Fruit fly (Drosophila melanogaster): Measurements from ENCODE around the gene Rubicon.

The Rubicon gene

dm6 chrX:8650631-8651133 is 26.2 kb upstream of the Rubicon start, which contains the start of gene oc (continued):
- TF ChIP-seq CG17359 (tag; optimal IDR thresholded peaks at IDR 0.05), result no peak
- TF ChIP-seq gem (tag; optimal IDR thresholded peaks at IDR 0.05), result no peak
- peak; percentile 93 for TF ChIP-seq ewg (GFP tag; optimal IDR thresholded peaks at IDR 0.05)
- no peak for TF ChIP-seq CG3281 (GFP tag; optimal IDR thresholded peaks at IDR 0.05)
- no peak for TF ChIP-seq Elba2 (GFP tag; optimal IDR thresholded peaks at IDR 0.05)
- TF ChIP-seq bcd (GFP tag; optimal IDR thresholded peaks at IDR 0.05), result peak; percentile 29
- TF ChIP-seq Nf-YB (GFP tag; optimal IDR thresholded peaks at IDR 0.05), result peak; percentile 96
- TF ChIP-seq inv (GFP tag; IDR thresholded peaks at IDR 0.05; ENCODE audit: partially characterized antibody), result 0 out of 2 replicates have a peak, but pooled peaks have one; percentile 21
- peak in 1 of 2 experiments; percentile 11 for TF ChIP-seq Dfd (GFP tag; optimal IDR thresholded peaks at IDR 0.05)
- no peak for TF ChIP-seq Dip2 (GFP tag; IDR thresholded peaks at IDR 0.05)
- peak; percentile 37; the same call in 1 of the 3 replicates for TF ChIP-seq CG16813 (GFP tag; IDR thresholded peaks at IDR 0.05; ENCODE audit: partially characterized antibody)
- no peak for TF ChIP-seq B-H1 (GFP tag; IDR thresholded peaks at IDR 0.05)
- TF ChIP-seq BtbVII (GFP tag; optimal IDR thresholded peaks at IDR 0.05), result no peak
- no peak for TF ChIP-seq NFAT (GFP tag; IDR thresholded peaks at IDR 0.05)
- TF ChIP-seq CG34224 (GFP tag; IDR thresholded peaks at IDR 0.05; ENCODE audit: partially characterized antibody), result peak; percentile 10; the same call in 1 of the 3 replicates
- no peak for TF ChIP-seq CG3726 (GFP tag; IDR thresholded peaks at IDR 0.05)
- TF ChIP-seq Spps (tag; optimal IDR thresholded peaks at IDR 0.05), result no peak
- peak; percentile 44; the same call in 1 of the 3 replicates for TF ChIP-seq ase (GFP tag; IDR thresholded peaks at IDR 0.05)
- TF ChIP-seq sug (tag; optimal IDR thresholded peaks at IDR 0.05), result peak; percentile 12
- TF ChIP-seq abd-A (tag; optimal IDR thresholded peaks at IDR 0.05), result peak; percentile 83
- no peak for TF ChIP-seq CG12942 (GFP tag; optimal IDR thresholded peaks at IDR 0.05)
- TF ChIP-seq CG10366 (GFP tag; IDR thresholded peaks at IDR 0.05), result no peak
- TF ChIP-seq hb (GFP tag; IDR thresholded peaks at IDR 0.05; ENCODE audit: partially characterized antibody), result no peak
- peak; percentile 60; the same call in 1 of the 2 replicates for TF ChIP-seq CG32772 (GFP tag; IDR thresholded peaks at IDR 0.05)
- peak; percentile 42; the same call in 1 of the 2 replicates for TF ChIP-seq CG13287 (GFP tag; IDR thresholded peaks at IDR 0.05; ENCODE audit: partially characterized antibody)
- TF ChIP-seq CG15696 (tag; optimal IDR thresholded peaks at IDR 0.05), result peak; percentile 48
- TF ChIP-seq CG2889 (GFP tag; IDR thresholded peaks at IDR 0.05), result no peak
- peak; percentile 75 for TF ChIP-seq Deaf1 (tag; optimal IDR thresholded peaks at IDR 0.05)
- no peak for TF ChIP-seq jing (GFP tag; optimal IDR thresholded peaks at IDR 0.05)
- no peak for TF ChIP-seq CG13424 (tag; optimal IDR thresholded peaks at IDR 0.05)
- TF ChIP-seq CG18262 (tag; optimal IDR thresholded peaks at IDR 0.05), result peak; percentile 1
- 0 out of 3 replicates have a peak, but pooled peaks have one; percentile 8 for TF ChIP-seq CG34422 (GFP tag; IDR thresholded peaks at IDR 0.05)
- no peak for TF ChIP-seq bowl (GFP tag; IDR thresholded peaks at IDR 0.05)
- TF ChIP-seq al (GFP tag; IDR thresholded peaks at IDR 0.05), result no peak
- TF ChIP-seq CG3847 (GFP tag; IDR thresholded peaks at IDR 0.05), result 0 out of 2 replicates have a peak, but pooled peaks have one; percentile 25
- TF ChIP-seq trem (tag; optimal IDR thresholded peaks at IDR 0.05), result peak; percentile 5
- no peak for TF ChIP-seq CG31365 (tag; optimal IDR thresholded peaks at IDR 0.05)
- TF ChIP-seq MBD-R2 (GFP tag; IDR thresholded peaks at IDR 0.05), result no peak
- TF ChIP-seq HHEX (GFP tag; optimal IDR thresholded peaks at IDR 0.05), result no peak
- no peak for TF ChIP-seq CG4617 (GFP tag; optimal IDR thresholded peaks at IDR 0.05; ENCODE audit: borderline replicate concordance)
- TF ChIP-seq hbn (GFP tag; IDR thresholded peaks at IDR 0.05; ENCODE audit: partially characterized antibody), result no peak
